Worm (Caenorhabditis elegans) whole organism, L1 larva: ENCODE data around the gene R10D12.13.

Experiments used
- Y116A8C.19 ChIP-seq: sonication (generic microtip); optimal IDR thresholded peaks from 2 replicates; lab custom pipeline; 2016; ENCODE audit warnings: missing compliant biosample characterization, missing genetic modification characterization, borderline replicate concordance
- ama-1 ChIP-seq: fragments of 150-350 bp; optimal IDR thresholded peaks from 2 replicates; lab custom pipeline; 2014
- ceh-82 ChIP-seq, 3 experiments: fragments of 150-350 bp in 1 of 3; sonication (generic microtip) in 2 of 3; optimal IDR thresholded peaks; 2 replicates each; lab custom pipeline; 2014 to 2017; ENCODE audit warnings: missing biosample characterization in 3 of 3, missing genetic modification characterization in 3 of 3
- ceh-88 ChIP-seq: fragments of 200-800 bp; sonication (Bioruptor generic); IDR thresholded peaks from 2 replicates; pipeline ENCODE4 v1.3.6; 2022; ENCODE audit warnings: missing genetic modification characterization, missing compliant biosample characterization
- dpl-1 ChIP-seq, 3 experiments: fragments of 150-350 bp in 2 of 3; sonication (generic microtip) in 1 of 3; optimal IDR thresholded peaks; 2 replicates each; lab custom pipeline; 2014 to 2017; ENCODE audit warnings: missing biosample characterization in 3 of 3, missing genetic modification characterization in 3 of 3, missing genetic modification reagents in 3 of 3
- efl-1 ChIP-seq, 4 experiments: fragments of 150-350 bp; optimal IDR thresholded peaks in 3 of 4; peaks in 1 of 4; 1 replicate in 1 of 4; 2 replicates in 3 of 4; lab custom pipeline; 2014; ENCODE audit warnings: missing biosample characterization in 2 of 4, missing genetic modification characterization in 2 of 4, missing genetic modification reagents in 2 of 4
- egl-13 ChIP-seq: sonication (generic microtip); optimal IDR thresholded peaks from 2 replicates; lab custom pipeline; 2016; ENCODE audit warnings: missing genotype, missing genetic modification reagents, missing genetic modification characterization, missing compliant biosample characterization
- egl-27 ChIP-seq, 2 experiments: fragments of 150-350 bp in 1 of 2; sonication (generic microtip); optimal IDR thresholded peaks; 3 replicates each; lab custom pipeline; 2017 to 2018; ENCODE audit warnings: missing biosample characterization in 2 of 2, missing genetic modification characterization in 2 of 2, missing genetic modification reagents in 2 of 2
- elt-2 ChIP-seq: sonication (generic microtip); optimal IDR thresholded peaks from 2 replicates; lab custom pipeline; 2016; ENCODE audit warnings: missing genetic modification characterization, mild to moderate bottlenecking, inconsistent platforms, missing compliant biosample characterization, missing genetic modification reagents
- elt-3 ChIP-seq, 6 experiments: fragments of 150-350 bp in 1 of 6; sonication (generic microtip); optimal IDR thresholded peaks; 2 replicates each; lab custom pipeline; 2017 to 2018; ENCODE audit warnings: missing biosample characterization in 6 of 6, missing genetic modification characterization in 6 of 6, inconsistent platforms in 1 of 6
- ets-5 ChIP-seq: fragments of 200-800 bp; sonication (Bioruptor generic); IDR thresholded peaks from 2 replicates; pipeline ENCODE4 v1.3.6; 2022; ENCODE audit warnings: missing genetic modification characterization, missing compliant biosample characterization
- fkh-10 ChIP-seq: sonication (generic microtip); optimal IDR thresholded peaks from 2 replicates; lab custom pipeline; 2017; ENCODE audit warnings: missing biosample characterization, missing genetic modification reagents, missing genetic modification characterization
- isw-1 ChIP-seq: fragments of 200-800 bp; sonication (Bioruptor generic); IDR thresholded peaks from 2 replicates; pipeline ENCODE4 v1.3.6; 2022; ENCODE audit warnings: missing genetic modification characterization, missing compliant biosample characterization
- lin-13 ChIP-seq: fragments of 150-350 bp; optimal IDR thresholded peaks from 2 replicates; lab custom pipeline; 2014; ENCODE audit warnings: missing biosample characterization, missing genetic modification reagents, missing genetic modification characterization
- lin-15B ChIP-seq: fragments of 150-350 bp; sonication (generic microtip); optimal IDR thresholded peaks from 3 replicates; lab custom pipeline; 2014; ENCODE audit warnings: missing biosample characterization, missing genetic modification characterization
- lir-3 ChIP-seq: sonication (generic microtip); optimal IDR thresholded peaks from 2 replicates; lab custom pipeline; 2016; ENCODE audit warnings: mild to moderate bottlenecking, missing genetic modification characterization, moderate library complexity, missing compliant biosample characterization; ENCODE audit not compliant: poor library complexity
- lsy-2 ChIP-seq, 2 experiments: fragments of 150-350 bp; optimal IDR thresholded peaks; 2 replicates each; lab custom pipeline; 2014; ENCODE audit warnings: missing biosample characterization in 2 of 2, missing genetic modification characterization in 2 of 2
- mdl-1 ChIP-seq, 2 experiments: fragments of 150-350 bp; optimal IDR thresholded peaks; 2 replicates each; lab custom pipeline; 2014 to 2017; ENCODE audit warnings: missing biosample characterization in 2 of 2, missing genetic modification characterization in 2 of 2, inconsistent platforms in 1 of 2
- nhr-11 ChIP-seq: fragments of 150-350 bp; optimal IDR thresholded peaks from 2 replicates; lab custom pipeline; 2014; ENCODE audit warnings: missing biosample characterization, missing genetic modification characterization
- nhr-12 ChIP-seq: sonication (generic microtip); optimal IDR thresholded peaks from 2 replicates; lab custom pipeline; 2017; ENCODE audit warnings: missing biosample characterization, missing genetic modification characterization
- nhr-84 ChIP-seq: sonication (generic microtip); optimal IDR thresholded peaks from 2 replicates; lab custom pipeline; 2017; ENCODE audit warnings: missing biosample characterization, missing genetic modification characterization
- nhr-85 ChIP-seq: sonication (generic microtip); peaks from one replicate; lab custom pipeline; 2016; ENCODE audit warnings: missing genetic modification characterization, inconsistent platforms, missing compliant biosample characterization
- pax-3 ChIP-seq: fragments of 200-800 bp; sonication (Bioruptor generic); optimal IDR thresholded peaks from 2 replicates; lab custom pipeline; 2018; ENCODE audit warnings: mild to moderate bottlenecking, missing genetic modification characterization, moderate library complexity, missing compliant biosample characterization
- skn-1 ChIP-seq: fragments of 150-350 bp; optimal IDR thresholded peaks from 2 replicates; lab custom pipeline; 2014; ENCODE audit warnings: missing biosample characterization, missing genetic modification characterization
- snpc-4 ChIP-seq: fragments of 150-350 bp; optimal IDR thresholded peaks from 2 replicates; lab custom pipeline; 2014; ENCODE audit warnings: missing biosample characterization, missing genetic modification characterization
- sox-4 ChIP-seq: sonication (generic microtip); optimal IDR thresholded peaks from 2 replicates; lab custom pipeline; 2016; ENCODE audit warnings: missing genetic modification characterization, missing compliant biosample characterization
- tlp-1 ChIP-seq: fragments of 150-350 bp; optimal IDR thresholded peaks from 2 replicates; lab custom pipeline; 2014; ENCODE audit warnings: missing biosample characterization, missing genetic modification characterization
- unc-86 ChIP-seq: sonication (generic microtip); optimal IDR thresholded peaks from 2 replicates; lab custom pipeline; 2016; ENCODE audit warnings: missing genetic modification characterization, missing compliant biosample characterization
- zag-1 ChIP-seq: fragments of 150-350 bp; optimal IDR thresholded peaks from 2 replicates; lab custom pipeline; 2014; ENCODE audit warnings: missing biosample characterization, missing genetic modification characterization
- ztf-11 ChIP-seq, 2 experiments: sonication (generic microtip); optimal IDR thresholded peaks; 2 replicates each; lab custom pipeline; 2016 to 2017; ENCODE audit warnings: missing genetic modification characterization in 2 of 2, missing biosample characterization in 1 of 2, missing compliant biosample characterization in 1 of 2
- ztf-4 ChIP-seq: fragments of 150-350 bp; optimal IDR thresholded peaks from 2 replicates; lab custom pipeline; 2014; ENCODE audit warnings: missing biosample characterization, missing genetic modification characterization

R10D12.13 gene

DNA sequence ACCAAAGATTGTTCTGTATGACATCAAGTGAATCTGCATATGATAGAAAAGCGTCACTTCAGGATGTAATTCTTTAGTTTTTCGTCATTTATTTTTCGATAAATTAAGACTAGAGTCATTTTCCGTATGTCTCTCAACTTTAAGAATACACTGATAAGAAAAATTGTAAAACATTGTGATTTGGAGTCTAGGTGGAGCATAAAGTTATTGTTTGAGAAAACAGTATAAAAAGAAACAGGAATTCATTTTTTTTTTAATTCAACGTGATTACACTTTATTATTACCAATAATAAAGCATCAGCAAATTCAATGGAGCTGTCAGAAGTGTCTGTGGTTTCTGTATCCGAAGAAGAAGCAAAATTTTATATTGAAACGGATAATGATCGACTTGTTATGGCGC is 13.2 kb upstream of the R10D12.13 start, which contains the start of gene R10D12.6:
TSS of gene R10D12.6 (plus strand) at position 301 of the 400 bp plus-strand sequence.
- TF ChIP-seq isw-1 (no peak), ztf-4 (tag; lab: Kevin White, UChicago) (no peak), mdl-1 (tag; optimal IDR thresholded peaks at IDR 0.05; lab: Kevin White, UChicago) (no peak), egl-27 (tag; optimal IDR thresholded peaks at IDR 0.05; lab: Kevin White, UChicago) (no peak), skn-1 (tag; lab: Kevin White, UChicago) (no peak), pax-3 (tag; lab: Kevin White, UChicago) (no peak), Y116A8C.19 (tag; lab: Kevin White, UChicago) (no peak), ceh-82 (tag; optimal IDR thresholded peaks at IDR 0.05; lab: Kevin White, UChicago) (no peak)

- TF ChIP-seq nhr-12 (tag; lab: Kevin White, UChicago) (no peak), tlp-1 (tag; lab: Kevin White, UChicago) (no peak), mdl-1 (tag; optimal IDR thresholded peaks at IDR 0.05; lab: Kevin White, UChicago) (no peak), ceh-88 (GFP tag; lab: Robert Waterston, UW) (no peak), lir-3 (tag; lab: Kevin White, UChicago) (no peak), elt-2 (tag; lab: Kevin White, UChicago) (no peak), ztf-11 (tag; optimal IDR thresholded peaks at IDR 0.05; lab: Kevin White, UChicago) (no peak), nhr-85 (tag; lab: Kevin White, UChicago) (no peak)
Observed at ce11 chrV:13949752-13950151, 12.5 kb upstream of the R10D12.13 start, which contains the start of gene R10D12.7. R10D12.7 (plus strand) TSS chrV:13950052.

- TF ChIP-seq efl-1 (optimal IDR thresholded peaks at IDR 0.05; lab: Kevin White, UChicago) (no peak), efl-1 (GFP tag; optimal IDR thresholded peaks at IDR 0.05 in 1 of 2; lab: Kevin White, UChicago) (peak in 1 of 2 experiments; percentile 35), nhr-84 (tag; lab: Kevin White, UChicago) (no peak), zag-1 (tag; lab: Kevin White, UChicago) (no peak), elt-3 (tag; optimal IDR thresholded peaks at IDR 0.05; lab: Kevin White, UChicago) (peak in 1 of 6 experiments; percentile 45)
- TF ChIP-seq, all 84 proteins: peak for 2
Observed at ce11 chrV:13953191-13953590, 9.0 kb upstream of the R10D12.13 start, which contains the start of gene R10D12.8. R10D12.8 (minus strand) TSS chrV:13953291.

DNA sequence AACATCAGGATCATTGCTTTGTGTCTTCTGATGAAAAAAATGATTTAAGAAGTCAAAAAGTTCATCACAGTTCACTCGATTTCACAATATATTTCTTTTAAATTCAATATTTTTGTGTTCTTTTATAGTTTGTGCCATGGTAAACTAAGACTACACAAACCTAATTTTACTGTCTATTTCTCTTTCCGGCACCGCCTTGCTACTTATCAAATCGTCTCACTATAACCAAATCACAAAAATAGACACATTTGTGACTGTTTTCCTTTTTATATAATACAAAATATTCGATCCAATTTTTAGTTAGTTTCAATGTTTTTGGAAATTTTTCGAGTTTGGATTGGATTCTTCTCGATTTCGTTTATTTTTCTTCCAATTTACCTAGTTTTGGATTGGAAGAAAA is 8.2 kb upstream of the R10D12.13 start, which contains the start of gene swt-6:
TSS of gene swt-6 (plus strand) at position 301 of the 400 bp plus-strand sequence.
- no peak for TF ChIP-seq efl-1 (optimal IDR thresholded peaks at IDR 0.05; lab: Kevin White, UChicago)
- peak in 1 of 2 experiments; percentile 22 for TF ChIP-seq efl-1 (GFP tag; optimal IDR thresholded peaks at IDR 0.05 in 1 of 2; lab: Kevin White, UChicago)
- no peak for TF ChIP-seq nhr-12 (tag; lab: Kevin White, UChicago)
- no peak for TF ChIP-seq lin-13 (GFP tag; lab: Kevin White, UChicago)
- no peak for TF ChIP-seq nhr-11 (tag; lab: Kevin White, UChicago)
- TF ChIP-seq lsy-2 (tag; optimal IDR thresholded peaks at IDR 0.05; lab: Kevin White, UChicago) = no peak
- no peak for TF ChIP-seq pax-3 (tag; lab: Kevin White, UChicago)
- TF ChIP-seq fkh-10 (GFP tag; lab: Kevin White, UChicago) = no peak
- TF ChIP-seq lin-15B (tag; lab: Kevin White, UChicago) = no peak
- no peak for TF ChIP-seq egl-13 (tag; lab: Kevin White, UChicago)

- no peak for TF ChIP-seq egl-27 (tag; optimal IDR thresholded peaks at IDR 0.05; lab: Kevin White, UChicago)
Observed at ce11 chrV:13955370-13956089, 6.7 kb upstream of the R10D12.13 start.

ce11 chrV:13957691-13958090 is 4.5 kb upstream of the R10D12.13 start:
- TF ChIP-seq dpl-1 (GFP tag; optimal IDR thresholded peaks at IDR 0.05; lab: Kevin White, UChicago) (no peak), sox-4 (tag; lab: Kevin White, UChicago) (no peak), pax-3 (tag; lab: Kevin White, UChicago) (no peak), snpc-4 (tag; lab: Kevin White, UChicago) (no peak), lsy-2 (tag; optimal IDR thresholded peaks at IDR 0.05; lab: Kevin White, UChicago) (no peak), ama-1 (no peak), unc-86 (no peak), ets-5 (GFP tag; lab: Robert Waterston, UW) (no peak)
